Worm (Caenorhabditis elegans) whole organism, L4/young adult: ENCODE data around the gene aakg-4.

Experiments
- W03F9.2 ChIP-seq: fragments of 150-350 bp; optimal IDR thresholded peaks from 2 replicates; lab custom pipeline; 2014; ENCODE audit warnings: missing biosample characterization, missing genetic modification characterization
- him-1 ChIP-seq: sonication (generic microtip); optimal IDR thresholded peaks from 2 replicates; lab custom pipeline; 2016; ENCODE audit warnings: missing genotype, missing genetic modification reagents, missing genetic modification characterization, missing compliant biosample characterization

DNA sequence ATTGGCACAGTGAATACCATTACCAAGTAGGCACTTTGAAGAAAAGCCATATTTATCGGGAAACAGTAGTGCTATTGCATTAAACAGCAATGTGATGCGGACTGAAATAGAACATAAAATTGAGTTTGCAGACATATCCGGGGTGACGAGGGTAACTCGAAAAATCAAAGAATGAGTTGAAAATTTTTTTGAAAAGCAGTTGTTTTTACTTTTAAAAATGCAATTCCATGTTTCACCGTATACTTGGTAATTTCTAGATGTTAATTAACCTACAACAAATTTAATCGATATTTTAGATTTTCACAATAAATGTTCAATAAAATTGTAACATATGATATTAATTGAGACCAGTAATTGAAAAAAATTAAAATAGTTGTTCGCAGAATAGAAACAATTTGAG, 44.9 kb downstream of the aakg-4 start, which contains the start of gene AH9.4:
- TF ChIP-seq him-1 (no peak), W03F9.2 (no peak)
